Worm (Caenorhabditis elegans): Measurements from ENCODE around the gene srw-66.

Gene srw-66

ce11 chrII:1320412-1320811 lies 48.7 kb upstream of the srw-66 start (continued):
- no peak for TF ChIP-seq ceh-24 (tag; optimal IDR thresholded peaks at IDR 0.05)
- 0 out of 2 replicates have a peak, but pooled peaks have one; percentile 35 for TF ChIP-seq ceh-45 (GFP tag; IDR thresholded peaks at IDR 0.05)
- no peak for TF ChIP-seq nhr-11 (tag; optimal IDR thresholded peaks at IDR 0.05)
- peak; percentile 58 for TF ChIP-seq ceh-48 (tag; optimal IDR thresholded peaks at IDR 0.05)
- peak; percentile 15 for TF ChIP-seq odd-2 (tag; optimal IDR thresholded peaks at IDR 0.05)
- TF ChIP-seq pqm-1 (tag; optimal IDR thresholded peaks at IDR 0.05), result no peak
- TF ChIP-seq tbx-2 (tag; optimal IDR thresholded peaks at IDR 0.05), result peak; percentile 91
- TF ChIP-seq unc-55 (GFP tag; optimal IDR thresholded peaks at IDR 0.05), result peak; percentile 82
- peak; percentile 11 for TF ChIP-seq C08G9.2 (tag; optimal IDR thresholded peaks at IDR 0.05)
- no peak for TF ChIP-seq zip-5 (tag; optimal IDR thresholded peaks at IDR 0.05)
- TF ChIP-seq fkh-6 (tag; optimal IDR thresholded peaks at IDR 0.05), result no peak
- TF ChIP-seq mec-3 (tag; optimal IDR thresholded peaks at IDR 0.05; ENCODE audit: borderline replicate concordance), result no peak
- TF ChIP-seq ztf-16 (tag; optimal IDR thresholded peaks at IDR 0.05), result peak; percentile 27
- no peak for TF ChIP-seq hlh-30 (tag; optimal IDR thresholded peaks at IDR 0.05; ENCODE audit: insufficient read depth)
- TF ChIP-seq nhr-232 (tag; optimal IDR thresholded peaks at IDR 0.05), result no peak
- TF ChIP-seq eyg-1 (tag; optimal IDR thresholded peaks at IDR 0.05), result no peak
- peak; percentile 60 for TF ChIP-seq pha-2 (tag; optimal IDR thresholded peaks at IDR 0.05)
- TF ChIP-seq fax-1 (tag; optimal IDR thresholded peaks at IDR 0.05), result no peak
- peak; percentile 58 for TF ChIP-seq C38D4.7 (GFP tag; optimal IDR thresholded peaks at IDR 0.05)
- peak; percentile 91 for TF ChIP-seq ceh-18 (tag; optimal IDR thresholded peaks at IDR 0.05)
- peak; percentile 90 for TF ChIP-seq dve-1 (tag; optimal IDR thresholded peaks at IDR 0.05)
- TF ChIP-seq elt-4 (tag; optimal IDR thresholded peaks at IDR 0.05), result no peak
- peak; percentile 81 for TF ChIP-seq unc-86 (tag; optimal IDR thresholded peaks at IDR 0.05)
- peak; percentile 60 for TF ChIP-seq elt-2 (tag; optimal IDR thresholded peaks at IDR 0.05)
- TF ChIP-seq fkh-10 (GFP tag; optimal IDR thresholded peaks at IDR 0.05), result no peak
- TF ChIP-seq pha-4 (tag; optimal IDR thresholded peaks at IDR 0.05), result no peak
- TF ChIP-seq hlh-13 (GFP tag; optimal IDR thresholded peaks at IDR 0.05), result no peak
- TF ChIP-seq nfya-1 (tag; optimal IDR thresholded peaks at IDR 0.05), result peak; percentile 93
- no peak for TF ChIP-seq dmd-4 (tag; optimal IDR thresholded peaks at IDR 0.05; ENCODE audit: borderline replicate concordance)
- peak; percentile 89 for TF ChIP-seq ceh-31 (tag; optimal IDR thresholded peaks at IDR 0.05)
- peak; percentile 13 for TF ChIP-seq hlh-6 (tag; optimal IDR thresholded peaks at IDR 0.05)
- TF ChIP-seq ama-1 (optimal IDR thresholded peaks at IDR 0.05), result peak; percentile 61

- no peak for TF ChIP-seq odd-2 (tag; optimal IDR thresholded peaks at IDR 0.05)
- no peak for TF ChIP-seq gmeb-2 (tag; optimal IDR thresholded peaks at IDR 0.05)
- no peak for TF ChIP-seq hlh-13 (GFP tag; optimal IDR thresholded peaks at IDR 0.05)
Observed at ce11 chrII:1315245-1315644, 43.5 kb upstream of the srw-66 start.

ce11 chrII:1309892-1310516 lies 38.3 kb upstream of the srw-66 start, which contains the start of the genes alh-6 and fcho-1:
Gene alh-6, minus strand, starts transcription at chrII:1310133.
Gene fcho-1, plus strand, starts transcription at chrII:1310515.
- TF ChIP-seq ceh-48 (tag; optimal IDR thresholded peaks at IDR 0.05) (peak; percentile 10), ceh-24 (tag; optimal IDR thresholded peaks at IDR 0.05) (no peak), hlh-30 (tag; optimal IDR thresholded peaks at IDR 0.05; ENCODE audit: insufficient read depth) (peak; percentile 29)

- TF ChIP-seq sox-2 (GFP tag; IDR thresholded peaks at IDR 0.05), result no peak
- TF ChIP-seq fax-1 (tag; optimal IDR thresholded peaks at IDR 0.05), result no peak
- TF ChIP-seq dmd-4 (tag; optimal IDR thresholded peaks at IDR 0.05; ENCODE audit: borderline replicate concordance), result no peak
- TF ChIP-seq sox-4 (tag; optimal IDR thresholded peaks at IDR 0.05), result no peak
- no peak for TF ChIP-seq ceh-22 (tag; optimal IDR thresholded peaks at IDR 0.05)
- TF ChIP-seq T23F11.4 (GFP tag; optimal IDR thresholded peaks at IDR 0.05), result no peak
- no peak for TF ChIP-seq C38D4.7 (GFP tag; optimal IDR thresholded peaks at IDR 0.05)
- no peak for TF ChIP-seq hlh-13 (GFP tag; optimal IDR thresholded peaks at IDR 0.05)
- TF ChIP-seq ama-1 (optimal IDR thresholded peaks at IDR 0.05), result no peak
- TF ChIP-seq gmeb-2 (tag; optimal IDR thresholded peaks at IDR 0.05), result no peak
- no peak for TF ChIP-seq madf-2 (tag; optimal IDR thresholded peaks at IDR 0.05)
- TF ChIP-seq ceh-34 (tag; optimal IDR thresholded peaks at IDR 0.05), result no peak
- no peak for TF ChIP-seq pros-1 (tag; optimal IDR thresholded peaks at IDR 0.05)
- no peak for TF ChIP-seq mec-3 (tag; optimal IDR thresholded peaks at IDR 0.05; ENCODE audit: borderline replicate concordance)
- no peak for TF ChIP-seq unc-3 (GFP tag; conservative IDR thresholded peaks at IDR 0.05)
- TF ChIP-seq unc-3 (tag; optimal IDR thresholded peaks at IDR 0.05), result no peak
- TF ChIP-seq npax-4 (tag; optimal IDR thresholded peaks at IDR 0.05), result no peak
- TF ChIP-seq tbx-7 (tag; optimal IDR thresholded peaks at IDR 0.05), result no peak
Observed at ce11 chrII:1306550-1306949, 34.8 kb upstream of the srw-66 start.
